Worm (Caenorhabditis elegans) whole organism, mixed stage, embryonic: ENCODE data around the gene T04C12.11.

Experiments
- ceh-39 ChIP-seq: fragments of 150-350 bp; optimal IDR thresholded peaks from 2 replicates; lab custom pipeline; 2014; ENCODE audit warnings: missing biosample characterization, missing genetic modification characterization
- ces-1 ChIP-seq: fragments of 150-350 bp; optimal IDR thresholded peaks from 2 replicates; lab custom pipeline; 2014; ENCODE audit warnings: missing biosample characterization, missing genetic modification reagents, missing genetic modification characterization
- elt-3 ChIP-seq: fragments of 150-350 bp; optimal IDR thresholded peaks from 2 replicates; lab custom pipeline; 2014; ENCODE audit warnings: missing biosample characterization, missing genetic modification characterization
- hlh-1 ChIP-seq: fragments of 150-350 bp; optimal IDR thresholded peaks from 2 replicates; lab custom pipeline; 2014; ENCODE audit warnings: missing biosample characterization, missing genetic modification reagents, missing genetic modification characterization
- mep-1 ChIP-seq: fragments of 150-350 bp; optimal IDR thresholded peaks from 2 replicates; lab custom pipeline; 2017; ENCODE audit warnings: missing biosample characterization, missing genetic modification reagents, missing genetic modification characterization, inconsistent platforms
- nhr-12 ChIP-seq: fragments of 150-350 bp; optimal IDR thresholded peaks from 2 replicates; lab custom pipeline; 2014; ENCODE audit warnings: missing biosample characterization, missing genetic modification characterization
- nhr-76 ChIP-seq: sonication (generic microtip); optimal IDR thresholded peaks from 2 replicates; lab custom pipeline; 2017; ENCODE audit warnings: missing biosample characterization, missing genetic modification characterization
- pha-4 ChIP-seq: fragments of 150-350 bp; optimal IDR thresholded peaks from 2 replicates; lab custom pipeline; 2018; ENCODE audit warnings: missing biosample characterization, missing genetic modification reagents, missing genetic modification characterization
- snpc-4 ChIP-seq: fragments of 150-350 bp; optimal IDR thresholded peaks from 2 replicates; lab custom pipeline; 2014; ENCODE audit warnings: missing biosample characterization, missing genetic modification characterization
- sptf-1 ChIP-seq: sonication (generic microtip); optimal IDR thresholded peaks from 2 replicates; lab custom pipeline; 2017; ENCODE audit warnings: mild to moderate bottlenecking, missing genetic modification characterization, moderate library complexity, missing compliant biosample characterization
- unc-39 ChIP-seq: fragments of 150-350 bp; optimal IDR thresholded peaks from 2 replicates; lab custom pipeline; 2014; ENCODE audit warnings: missing biosample characterization, missing genetic modification characterization
- unc-62 ChIP-seq: fragments of 150-350 bp; optimal IDR thresholded peaks from 2 replicates; lab custom pipeline; 2014; ENCODE audit warnings: missing biosample characterization, missing genetic modification reagents, missing genetic modification characterization
- ztf-11 ChIP-seq: fragments of 150-350 bp; optimal IDR thresholded peaks from 2 replicates; lab custom pipeline; 2014; ENCODE audit warnings: missing biosample characterization, missing genetic modification characterization

- no peak for TF ChIP-seq snpc-4
- TF ChIP-seq unc-62 (GFP tag; lab: Kevin White, UChicago), result peak; percentile 70
- peak; percentile 85 for TF ChIP-seq hlh-1 (tag; lab: Kevin White, UChicago)
- no peak for TF ChIP-seq ces-1 (GFP tag; lab: Kevin White, UChicago)
- TF ChIP-seq mep-1 (tag; lab: Kevin White, UChicago), result no peak
- no peak for TF ChIP-seq nhr-12 (tag; lab: Kevin White, UChicago)
- no peak for TF ChIP-seq ztf-11 (tag; lab: Kevin White, UChicago)
- TF ChIP-seq sptf-1, result no peak
- no peak for TF ChIP-seq unc-39 (tag; lab: Kevin White, UChicago)
- no peak for TF ChIP-seq pha-4
- TF ChIP-seq nhr-76 (tag; lab: Kevin White, UChicago), result no peak
- peak; percentile 26 for TF ChIP-seq ceh-39 (tag; lab: Kevin White, UChicago)
- TF ChIP-seq elt-3 (tag; lab: Kevin White, UChicago), result no peak
These were observed 23.6 kb upstream of the T04C12.11 start for ce11 chrV:11083691-11084090.
